ENCODE assay signal across 5 fruit fly cellular contexts in the genomic region with DNA sequence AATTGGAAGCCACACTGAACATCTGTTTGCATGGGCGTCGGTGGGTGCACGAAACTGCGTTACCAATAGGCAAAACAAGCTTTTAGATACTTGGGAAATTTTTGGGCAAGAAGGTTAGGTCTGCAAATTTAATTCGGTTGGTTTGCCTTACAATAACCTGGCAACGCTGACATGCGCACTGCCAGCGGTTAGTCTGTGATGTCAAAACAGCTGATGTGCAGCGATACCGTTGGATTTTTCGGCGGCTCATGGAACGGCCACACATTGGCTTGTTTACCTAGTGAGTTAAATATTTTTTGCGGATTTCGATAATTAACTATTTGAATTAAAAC.
TF ChIP-seq lines count a peak whose summit lies in the region.

ArgRS-m (plus strand) TSS at position 187 of the 332 bp plus-strand sequence.

- no peak for TF ChIP-seq CTCF in whole organism, embryonic (GFP tag; optimal IDR thresholded peaks at IDR 0.05; lab: Kevin White, UChicago)

TF ChIP-seq in whole organism, adult, 20 proteins besides CTCF, POLR2A, EP300 and RAD21 (continues in another document):
- TF ChIP-seq pad (GFP tag; optimal IDR thresholded peaks at IDR 0.05; lab: Kevin White, UChicago) (peak; percentile 12), Mnt (GFP tag; optimal IDR thresholded peaks at IDR 0.05; lab: Kevin White, UChicago) (peak; percentile 30), CG7045 (GFP tag; optimal IDR thresholded peaks at IDR 0.05; lab: Kevin White, UChicago) (peak; percentile 37), ovo (GFP tag; optimal IDR thresholded peaks at IDR 0.05; lab: Kevin White, UChicago) (peak; percentile 87), CG1620 (GFP tag; optimal IDR thresholded peaks at IDR 0.05; lab: Kevin White, UChicago) (peak; percentile 48), CG7101 (tag; optimal IDR thresholded peaks at IDR 0.05; lab: Kevin White, UChicago) (peak; percentile 69), CG5204 (GFP tag; optimal IDR thresholded peaks at IDR 0.05; lab: Kevin White, UChicago) (no peak), CG33017 (tag; optimal IDR thresholded peaks at IDR 0.05; lab: Kevin White, UChicago) (peak; percentile 35), CG11617 (GFP tag; optimal IDR thresholded peaks at IDR 0.05; lab: Kevin White, UChicago) (peak; percentile 76), tj (GFP tag; optimal IDR thresholded peaks at IDR 0.05; lab: Kevin White, UChicago) (peak; percentile 38), cic (GFP tag; optimal IDR thresholded peaks at IDR 0.05; lab: Kevin White, UChicago) (peak; percentile 45), Crg-1 (GFP tag; optimal IDR thresholded peaks at IDR 0.05; lab: Kevin White, UChicago) (peak; percentile 46), CG14711 (tag; optimal IDR thresholded peaks at IDR 0.05; lab: Kevin White, UChicago) (peak; percentile 39), bab1 (GFP tag; optimal IDR thresholded peaks at IDR 0.05; lab: Kevin White, UChicago) (peak; percentile 81), Clk (GFP tag; optimal IDR thresholded peaks at IDR 0.05; lab: Kevin White, UChicago) (no peak), kay (GFP tag; lab: Kevin White, UChicago; ENCODE audit: borderline replicate concordance) (no peak), CG12768 (GFP tag; optimal IDR thresholded peaks at IDR 0.05; lab: Kevin White, UChicago) (peak; percentile 10)

TF ChIP-seq in whole organism, embryonic, 481 proteins besides CTCF, POLR2A, EP300 and RAD21 (continues in another document):
- peak; percentile 66 for TF ChIP-seq CG9609 (GFP tag; optimal IDR thresholded peaks at IDR 0.05; lab: Kevin White, UChicago)
- peak in 1 of 2 experiments; percentile 55 for TF ChIP-seq Pdp1 (GFP tag; optimal IDR thresholded peaks at IDR 0.05; lab: Kevin White, UChicago)
- no peak for TF ChIP-seq sob (GFP tag; IDR thresholded peaks at IDR 0.05; lab: Robert Waterston, UW)
- no peak for TF ChIP-seq corto (GFP tag; optimal IDR thresholded peaks at IDR 0.05; lab: Kevin White, UChicago)
- peak; percentile 41 for TF ChIP-seq cwo (GFP tag; optimal IDR thresholded peaks at IDR 0.05; lab: Kevin White, UChicago)
- no peak for TF ChIP-seq CG5953 (GFP tag; IDR thresholded peaks at IDR 0.05; lab: Robert Waterston, UW)
- TF ChIP-seq vnd (GFP tag; IDR thresholded peaks at IDR 0.05; lab: Robert Waterston, UW; ENCODE audit: partially characterized antibody): no peak
- no peak for TF ChIP-seq CG4707 (GFP tag; optimal IDR thresholded peaks at IDR 0.05; lab: Kevin White, UChicago)
- TF ChIP-seq eve (GFP tag; optimal IDR thresholded peaks at IDR 0.05; lab: Kevin White, UChicago): no peak
- TF ChIP-seq da (GFP tag; optimal IDR thresholded peaks at IDR 0.05; lab: Kevin White, UChicago): no peak
- peak; percentile 73 for TF ChIP-seq zfh2 (GFP tag; optimal IDR thresholded peaks at IDR 0.05; lab: Kevin White, UChicago)
- TF ChIP-seq Atf-2 (GFP tag; optimal IDR thresholded peaks at IDR 0.05; lab: Kevin White, UChicago): no peak
- no peak for TF ChIP-seq Dek (tag; optimal IDR thresholded peaks at IDR 0.05; lab: Kevin White, UChicago)
- TF ChIP-seq pb (GFP tag; optimal IDR thresholded peaks at IDR 0.05; lab: Kevin White, UChicago): peak; percentile 12
- peak; percentile 48; the same call in 1 of the 3 replicates for TF ChIP-seq CG34422 (GFP tag; IDR thresholded peaks at IDR 0.05; lab: Robert Waterston, UW)
- peak; percentile 67 for TF ChIP-seq CG14014 (GFP tag; IDR thresholded peaks at IDR 0.05; lab: Robert Waterston, UW)
- peak; percentile 99 for TF ChIP-seq ewg (GFP tag; optimal IDR thresholded peaks at IDR 0.05; lab: Kevin White, UChicago)
- TF ChIP-seq Abd-B (GFP tag; optimal IDR thresholded peaks at IDR 0.05; lab: Kevin White, UChicago): peak; percentile 17

TF ChIP-seq in whole organism, prepupa, 60 proteins besides CTCF, POLR2A, EP300 and RAD21 (continues in another document):
- TF ChIP-seq cyc (GFP tag; optimal IDR thresholded peaks at IDR 0.05; lab: Kevin White, UChicago): peak; percentile 50
- TF ChIP-seq Hr39 (GFP tag; optimal IDR thresholded peaks at IDR 0.05; lab: Kevin White, UChicago): peak; percentile 75
- peak; percentile 61 for TF ChIP-seq CG3919 (GFP tag; optimal IDR thresholded peaks at IDR 0.05; lab: Kevin White, UChicago)
- TF ChIP-seq Ets96B (tag; optimal IDR thresholded peaks at IDR 0.05; lab: Kevin White, UChicago): peak; percentile 11
- peak; percentile 12 for TF ChIP-seq Sox102F (GFP tag; optimal IDR thresholded peaks at IDR 0.05; lab: Kevin White, UChicago)
- no peak for TF ChIP-seq fd59A (GFP tag; optimal IDR thresholded peaks at IDR 0.05; lab: Kevin White, UChicago)
- peak; percentile 67 for TF ChIP-seq Eip75B (GFP tag; optimal IDR thresholded peaks at IDR 0.05; lab: Kevin White, UChicago)
- TF ChIP-seq Sox15 (GFP tag; optimal IDR thresholded peaks at IDR 0.05; lab: Kevin White, UChicago): peak; percentile 61
- TF ChIP-seq fkh (GFP tag; optimal IDR thresholded peaks at IDR 0.05; lab: Kevin White, UChicago): peak; percentile 96
- peak; percentile 80 for TF ChIP-seq Sox14 (GFP tag; optimal IDR thresholded peaks at IDR 0.05; lab: Kevin White, UChicago)
- peak; percentile 59 for TF ChIP-seq achi (GFP tag; optimal IDR thresholded peaks at IDR 0.05; lab: Kevin White, UChicago)
- TF ChIP-seq svp (GFP tag; lab: Kevin White, UChicago): peak; percentile 83
- peak; percentile 71 for TF ChIP-seq CG10631 (GFP tag; optimal IDR thresholded peaks at IDR 0.05; lab: Kevin White, UChicago)
- peak; percentile 10 for TF ChIP-seq CG4318 (GFP tag; optimal IDR thresholded peaks at IDR 0.05; lab: Kevin White, UChicago)
- TF ChIP-seq Lpt (GFP tag; optimal IDR thresholded peaks at IDR 0.05; lab: Kevin White, UChicago): no peak
- peak; percentile 19 for TF ChIP-seq dac (GFP tag; optimal IDR thresholded peaks at IDR 0.05; lab: Kevin White, UChicago)
- TF ChIP-seq Hr4 (GFP tag; optimal IDR thresholded peaks at IDR 0.05; lab: Kevin White, UChicago): peak; percentile 79
- TF ChIP-seq Smox (GFP tag; optimal IDR thresholded peaks at IDR 0.05; lab: Kevin White, UChicago): peak; percentile 60
- TF ChIP-seq CG16779 (tag; optimal IDR thresholded peaks at IDR 0.05; lab: Kevin White, UChicago): no peak

TF ChIP-seq in whole organism, pupa, 21 proteins besides CTCF, POLR2A, EP300 and RAD21 (continues in another document):
- TF ChIP-seq CG13204 (GFP tag; optimal IDR thresholded peaks at IDR 0.05; lab: Kevin White, UChicago) (no peak), CG4496 (GFP tag; IDR thresholded peaks at IDR 0.05; lab: Robert Waterston, UW) (peak; percentile 82), fd96Ca (GFP tag; IDR thresholded peaks at IDR 0.05; lab: Robert Waterston, UW) (peak; percentile 48; the same call in 1 of the 3 replicates), D1 (tag; optimal IDR thresholded peaks at IDR 0.05; lab: Kevin White, UChicago) (no peak), CG32121 (GFP tag; IDR thresholded peaks at IDR 0.05; lab: Robert Waterston, UW) (peak; percentile 47; the same call in 1 of the 2 replicates), EcR (GFP tag; optimal IDR thresholded peaks at IDR 0.05; lab: Kevin White, UChicago) (no peak), CG15710 (tag; optimal IDR thresholded peaks at IDR 0.05; lab: Kevin White, UChicago) (peak; percentile 31), CG8159 (tag; optimal IDR thresholded peaks at IDR 0.05; lab: Kevin White, UChicago) (peak; percentile 20), gl (tag; optimal IDR thresholded peaks at IDR 0.05; lab: Kevin White, UChicago) (no peak), CG34367 (tag; optimal IDR thresholded peaks at IDR 0.05; lab: Kevin White, UChicago) (peak; percentile 30), CG14655 (GFP tag; optimal IDR thresholded peaks at IDR 0.05; lab: Kevin White, UChicago) (peak; percentile 37), Snoo (tag; optimal IDR thresholded peaks at IDR 0.05; lab: Kevin White, UChicago) (no peak), Ets98B (GFP tag; IDR thresholded peaks at IDR 0.05; lab: Robert Waterston, UW) (peak; percentile 61; the same call in 1 of the 2 replicates), CG17806 (tag; optimal IDR thresholded peaks at IDR 0.05; lab: Kevin White, UChicago) (peak; percentile 2), Pif1B (GFP tag; optimal IDR thresholded peaks at IDR 0.05; lab: Kevin White, UChicago) (peak; percentile 12), CG12605 (GFP tag; IDR thresholded peaks at IDR 0.05; lab: Robert Waterston, UW) (no peak; the same call in 1 of the 2 replicates), Pif1A (GFP tag; optimal IDR thresholded peaks at IDR 0.05; lab: Kevin White, UChicago) (no peak), CG9948 (tag; optimal IDR thresholded peaks at IDR 0.05; lab: Kevin White, UChicago) (peak; percentile 40), rn (GFP tag; IDR thresholded peaks at IDR 0.05; lab: Robert Waterston, UW) (no peak)

TF ChIP-seq in whole organism, wandering third instar larva, 38 proteins besides CTCF, POLR2A, EP300 and RAD21 (continues in another document):
- TF ChIP-seq CrebA (GFP tag; optimal IDR thresholded peaks at IDR 0.05; lab: Kevin White, UChicago; ENCODE audit: borderline replicate concordance): no peak
- no peak for TF ChIP-seq pan (optimal IDR thresholded peaks at IDR 0.05; lab: Kevin White, UChicago)
- peak; percentile 54 for TF ChIP-seq brk (GFP tag; optimal IDR thresholded peaks at IDR 0.05; lab: Kevin White, UChicago)
- TF ChIP-seq Jra (GFP tag; optimal IDR thresholded peaks at IDR 0.05; lab: Kevin White, UChicago): peak; percentile 76
- TF ChIP-seq fru (GFP tag; optimal IDR thresholded peaks at IDR 0.05; lab: Kevin White, UChicago): peak; percentile 66
- TF ChIP-seq Mio (GFP tag; optimal IDR thresholded peaks at IDR 0.05; lab: Kevin White, UChicago): peak; percentile 12
- no peak for TF ChIP-seq usp (GFP tag; optimal IDR thresholded peaks at IDR 0.05; lab: Kevin White, UChicago)
- TF ChIP-seq rgr (GFP tag; optimal IDR thresholded peaks at IDR 0.05; lab: Kevin White, UChicago): peak; percentile 78
- no peak for TF ChIP-seq dl (GFP tag; optimal IDR thresholded peaks at IDR 0.05; lab: Kevin White, UChicago; ENCODE audit: insufficient read depth in 1 of 2, partially characterized antibody in 2 of 2)
- no peak for TF ChIP-seq lola (GFP tag; optimal IDR thresholded peaks at IDR 0.05; lab: Kevin White, UChicago)
- TF ChIP-seq br (GFP tag; optimal IDR thresholded peaks at IDR 0.05; lab: Kevin White, UChicago): peak; percentile 54
- TF ChIP-seq h (GFP tag; optimal IDR thresholded peaks at IDR 0.05; lab: Kevin White, UChicago): peak; percentile 61
- peak; percentile 90 for TF ChIP-seq tai (GFP tag; optimal IDR thresholded peaks at IDR 0.05; lab: Kevin White, UChicago)
- TF ChIP-seq Hr78 (GFP tag; optimal IDR thresholded peaks at IDR 0.05; lab: Kevin White, UChicago): no peak
- TF ChIP-seq Abd-B (GFP tag; optimal IDR thresholded peaks at IDR 0.05; lab: Kevin White, UChicago): no peak
- TF ChIP-seq OdsH (GFP tag; optimal IDR thresholded peaks at IDR 0.05; lab: Kevin White, UChicago): peak; percentile 70
- TF ChIP-seq GATAd (GFP tag; optimal IDR thresholded peaks at IDR 0.05; lab: Kevin White, UChicago): peak; percentile 34
- peak; percentile 52 for TF ChIP-seq Hnf4 (GFP tag; optimal IDR thresholded peaks at IDR 0.05; lab: Kevin White, UChicago)
- no peak for TF ChIP-seq jim (GFP tag; optimal IDR thresholded peaks at IDR 0.05; lab: Kevin White, UChicago)
- TF ChIP-seq ey (GFP tag; optimal IDR thresholded peaks at IDR 0.05; lab: Kevin White, UChicago): peak; percentile 79
- TF ChIP-seq dmrt93B (GFP tag; optimal IDR thresholded peaks at IDR 0.05; lab: Kevin White, UChicago): no peak
- no peak for TF ChIP-seq Vsx2 (GFP tag; optimal IDR thresholded peaks at IDR 0.05; lab: Kevin White, UChicago; ENCODE audit: partially characterized antibody)
